Worm (Caenorhabditis elegans): Measurements from ENCODE around the gene col-170.
A peak's percentile ranks its signal among the peaks of the same experiment; 100 is the strongest.

Gene col-170

DNA sequence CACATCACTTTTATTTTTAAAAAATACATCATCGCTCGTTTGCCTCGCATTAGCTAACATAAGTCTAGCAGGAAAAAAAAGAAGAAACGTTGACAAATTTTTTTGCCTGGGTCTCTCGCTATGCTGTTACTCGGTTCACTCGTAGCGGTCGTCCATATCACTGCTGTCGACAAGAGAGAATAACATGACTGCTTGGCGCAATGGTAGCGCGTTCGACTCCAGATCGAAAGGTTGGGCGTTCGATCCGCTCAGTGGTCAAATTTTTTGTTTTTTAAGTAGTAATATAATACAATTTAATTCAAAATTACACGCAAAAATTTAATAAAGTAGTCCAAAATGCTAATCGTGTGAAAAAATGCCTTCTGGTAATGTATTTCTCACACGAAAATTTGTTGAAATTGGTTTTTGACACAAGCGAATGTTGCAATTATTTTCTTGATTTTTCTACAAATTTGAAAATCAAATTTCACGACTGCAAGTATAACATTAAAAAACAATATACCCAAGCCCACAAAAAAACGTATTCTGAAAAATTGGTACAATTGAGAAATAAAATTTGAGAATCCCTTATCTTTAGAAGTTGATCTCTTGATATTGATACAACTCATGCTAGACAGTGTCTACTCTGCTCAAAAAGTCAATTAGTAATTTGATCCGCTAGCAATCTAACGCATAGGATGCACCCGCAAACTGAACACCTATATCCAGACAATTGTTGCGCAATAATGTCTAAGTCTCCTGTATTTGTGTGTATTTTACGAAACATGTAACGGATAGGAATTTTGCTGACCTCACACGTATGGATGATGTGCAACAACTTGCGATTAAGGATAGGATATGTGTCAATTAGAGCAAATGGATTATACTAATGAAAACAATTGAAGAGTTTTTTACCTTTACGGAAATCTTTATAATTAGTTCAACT lies 39.9 kb downstream of the col-170 start (continued):
- no peak for TF ChIP-seq eor-1 (tag; optimal IDR thresholded peaks at IDR 0.05)

DNA sequence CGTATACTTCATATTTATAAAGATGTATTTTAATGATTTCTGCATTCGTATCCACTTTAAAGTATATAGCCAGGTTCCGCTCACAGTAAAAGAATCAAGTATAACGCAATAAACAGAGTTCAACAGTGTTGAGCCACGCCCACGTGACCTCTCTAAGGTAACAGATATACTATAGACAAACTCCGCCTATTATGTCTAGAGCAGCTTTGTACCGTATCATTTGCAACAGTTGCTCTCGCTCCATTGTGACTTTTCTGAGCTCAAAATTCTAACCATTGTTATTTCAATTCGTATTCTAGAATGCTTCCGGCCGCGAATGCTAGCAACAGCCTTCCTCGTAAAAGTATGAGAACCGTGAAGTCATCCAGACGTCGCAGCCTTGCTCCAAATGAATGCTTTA lies 41.8 kb downstream of the col-170 start, which contains the start of gene C03B1.17:
Gene C03B1.17 (plus strand): TSS at position 301 of the 400 bp plus-strand sequence.
- TF ChIP-seq elt-2 (tag; optimal IDR thresholded peaks at IDR 0.05) (no peak), sea-2 (GFP tag; optimal IDR thresholded peaks at IDR 0.05) (no peak), nhr-237 (tag; optimal IDR thresholded peaks at IDR 0.05) (no peak), pha-4 (tag; optimal IDR thresholded peaks at IDR 0.05) (no peak), unc-39 (tag; optimal IDR thresholded peaks at IDR 0.05) (no peak), unc-62 (GFP tag; optimal IDR thresholded peaks at IDR 0.05) (no peak), nhr-77 (tag; optimal IDR thresholded peaks at IDR 0.05) (no peak), snpc-4 (tag; optimal IDR thresholded peaks at IDR 0.05) (no peak), nhr-12 (tag; optimal IDR thresholded peaks at IDR 0.05) (no peak), nhr-43 (tag; optimal IDR thresholded peaks at IDR 0.05; ENCODE audit: poor library complexity, severe bottlenecking) (no peak), fos-1 (tag; optimal IDR thresholded peaks at IDR 0.05) (no peak), elt-1 (tag; optimal IDR thresholded peaks at IDR 0.05) (no peak), ceh-82 (tag; optimal IDR thresholded peaks at IDR 0.05) (no peak), nhr-67 (tag; optimal IDR thresholded peaks at IDR 0.05) (no peak)

DNA sequence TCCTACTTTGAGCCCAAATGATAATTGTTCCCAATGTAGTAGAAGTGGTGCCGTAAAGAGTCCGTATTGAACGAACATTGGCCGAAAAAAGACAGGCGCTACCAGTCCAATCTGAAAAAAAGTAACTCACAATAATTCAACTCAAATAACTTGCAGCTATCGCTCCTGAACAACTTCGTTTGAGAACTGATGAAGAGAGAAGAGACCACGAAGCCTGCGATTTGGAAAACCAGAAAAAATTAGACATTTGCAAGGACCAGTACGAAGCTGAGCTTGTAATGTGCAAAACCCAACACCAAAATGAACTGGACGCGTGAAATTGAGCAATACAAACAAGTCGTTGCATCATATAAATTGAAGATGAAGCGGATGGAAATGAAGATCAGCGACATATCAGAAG lies 42.9 kb downstream of the col-170 start, which contains the start of gene C03B1.1:
Gene C03B1.1 (plus strand): TSS at position 301 of the 400 bp plus-strand sequence.
- no peak for TF ChIP-seq nhr-67 (tag; optimal IDR thresholded peaks at IDR 0.05)

DNA sequence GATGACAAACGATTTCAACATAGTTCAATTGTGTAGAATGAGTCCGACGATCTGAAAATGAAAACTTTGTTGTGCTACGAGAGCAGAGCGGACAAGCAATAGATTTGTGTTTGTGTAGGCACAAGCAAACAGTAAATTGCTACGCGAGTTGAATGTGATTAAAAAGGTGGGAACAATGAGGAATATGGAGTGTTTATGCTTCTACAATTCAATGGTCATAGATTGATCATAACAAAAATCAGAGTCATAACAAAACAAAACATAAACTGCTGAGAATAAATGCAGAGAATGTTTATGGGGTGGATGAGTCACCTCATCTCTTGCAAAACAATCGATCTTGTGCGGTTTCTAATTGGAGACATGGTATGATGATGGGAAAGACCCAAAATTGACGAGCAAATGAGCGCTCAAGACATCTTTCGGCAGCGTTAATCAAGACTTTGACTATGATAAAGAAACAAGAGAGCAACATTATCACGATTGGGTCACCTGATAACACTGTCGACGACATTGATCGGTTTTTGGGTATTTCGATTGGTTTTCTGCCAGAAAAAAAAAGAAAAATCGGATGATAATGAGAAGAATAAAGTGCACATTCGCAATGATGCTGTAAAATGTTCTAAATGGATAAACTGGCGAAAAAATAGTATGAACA lies 46.3 kb downstream of the col-170 start, which contains the start of gene lmp-1:
Gene lmp-1 (minus strand): TSS at position 51 of the 655 bp plus-strand sequence.
- peak; percentile 76 for TF ChIP-seq elt-2 (tag; optimal IDR thresholded peaks at IDR 0.05)
- TF ChIP-seq nfya-1 (tag; optimal IDR thresholded peaks at IDR 0.05; ENCODE audit: insufficient read depth): no peak
- peak; percentile 66 for TF ChIP-seq pqm-1 (tag; optimal IDR thresholded peaks at IDR 0.05)

DNA sequence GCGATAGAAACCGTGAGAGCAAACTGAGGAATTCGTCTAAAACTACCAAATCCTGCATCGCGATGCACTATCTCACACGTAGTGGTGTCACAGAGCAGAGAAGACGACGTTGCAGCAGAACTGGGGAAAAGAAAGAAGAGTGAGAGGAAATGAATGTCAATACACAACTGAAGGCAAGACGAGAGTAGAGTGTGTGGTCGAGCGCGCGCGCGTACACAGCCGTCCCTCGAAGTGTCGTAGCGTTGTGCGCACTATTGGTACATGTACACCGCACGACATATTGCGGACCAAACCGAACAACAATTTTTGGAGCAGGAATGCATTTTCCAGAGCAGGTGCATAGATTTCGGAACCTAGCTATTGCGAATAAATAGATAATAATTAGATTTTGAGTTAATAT lies 46.9 kb downstream of the col-170 start:
- TF ChIP-seq hmg-11 (tag; optimal IDR thresholded peaks at IDR 0.05): peak; percentile 76
- peak; percentile 24 for TF ChIP-seq lsy-12 (tag; optimal IDR thresholded peaks at IDR 0.05)
- TF ChIP-seq sea-2 (GFP tag; optimal IDR thresholded peaks at IDR 0.05): peak; percentile 51
- peak; percentile 2 for TF ChIP-seq nhr-43 (tag; optimal IDR thresholded peaks at IDR 0.05; ENCODE audit: poor library complexity, severe bottlenecking)
- peak; percentile 70 for TF ChIP-seq nfya-1 (tag; optimal IDR thresholded peaks at IDR 0.05; ENCODE audit: insufficient read depth)
- peak; percentile 1 for TF ChIP-seq nhr-25 (tag; optimal IDR thresholded peaks at IDR 0.05)
- TF ChIP-seq tbx-2 (tag; optimal IDR thresholded peaks at IDR 0.05): peak; percentile 22
- peak; percentile 86 for TF ChIP-seq lin-39 (tag; optimal IDR thresholded peaks at IDR 0.05)
- no peak for TF ChIP-seq unc-39 (tag; optimal IDR thresholded peaks at IDR 0.05)
- no peak for TF ChIP-seq ama-1 (optimal IDR thresholded peaks at IDR 0.05)
- TF ChIP-seq lin-15B (tag; optimal IDR thresholded peaks at IDR 0.05): peak; percentile 46
- no peak for TF ChIP-seq aly-2 (tag; optimal IDR thresholded peaks at IDR 0.05)
- peak; percentile 80 for TF ChIP-seq pha-4 (tag; optimal IDR thresholded peaks at IDR 0.05)
- TF ChIP-seq mml-1 (tag; optimal IDR thresholded peaks at IDR 0.05): no peak
- peak; percentile 19 for TF ChIP-seq mdl-1 (tag; optimal IDR thresholded peaks at IDR 0.05)
- no peak for TF ChIP-seq nhr-23 (tag; optimal IDR thresholded peaks at IDR 0.05)
- TF ChIP-seq ceh-82 (tag; optimal IDR thresholded peaks at IDR 0.05): no peak
- TF ChIP-seq jun-1 (tag; optimal IDR thresholded peaks at IDR 0.05): peak; percentile 28
- TF ChIP-seq snpc-4 (tag; optimal IDR thresholded peaks at IDR 0.05): peak; percentile 34
